Worm (Caenorhabditis elegans) whole organism, early embryonic: ENCODE results near the gene tsp-13.

Experiments
- ceh-36 ChIP-seq: sonication (generic microtip); optimal IDR thresholded peaks from 2 replicates; lab custom pipeline; 2016; ENCODE audit warnings: missing genetic modification characterization, inconsistent platforms, missing compliant biosample characterization
- flt-1 ChIP-seq: fragments of 200-800 bp; sonication (Bioruptor generic); IDR thresholded peaks from 2 replicates; pipeline ENCODE4 v1.3.6; 2022; ENCODE audit warnings: missing genetic modification characterization, missing compliant biosample characterization
- sea-1 ChIP-seq: fragments of 200-800 bp; sonication (Bioruptor generic); conservative IDR thresholded peaks from 2 replicates; pipeline ENCODE4 v1.3.6; 2022; ENCODE audit warnings: missing genetic modification characterization, missing compliant biosample characterization

- TF ChIP-seq sea-1 (GFP tag; lab: Robert Waterston, UW), result no peak
- no peak for TF ChIP-seq flt-1 (GFP tag; lab: Robert Waterston, UW)
- no peak for TF ChIP-seq ceh-36 (tag; lab: Kevin White, UChicago)
These were observed 29.3 kb upstream of the tsp-13 start, which contains the start of gene bed-1 for ce11 chrV:19124586-19124985.
